Fruit fly (Drosophila melanogaster): Measurements from ENCODE around the gene CG6709.

- TF ChIP-seq Myc (optimal IDR thresholded peaks at IDR 0.05): no peak
- TF ChIP-seq psq (optimal IDR thresholded peaks at IDR 0.05): no peak
- TF ChIP-seq h (optimal IDR thresholded peaks at IDR 0.05): no peak
These were observed 34.9 kb downstream of the CG6709 start, which contains the start of gene CG10809 for dm6 chr3L:9859624-9860023.

Data from Kc167 (cell line).